Worm (Caenorhabditis elegans): ENCODE measurements around the gene myo-5.

ce11 chrV:8123384-8123783, 14.6 kb downstream of the myo-5 start, which contains the start of gene D1014.5:
- TF ChIP-seq scrt-1 (GFP tag; IDR thresholded peaks at IDR 0.05), result no peak
- TF ChIP-seq pes-1 (GFP tag; IDR thresholded peaks at IDR 0.05), result no peak
- no peak for TF ChIP-seq ceh-36 (tag; optimal IDR thresholded peaks at IDR 0.05)
- no peak for TF ChIP-seq hmg-4 (GFP tag; optimal IDR thresholded peaks at IDR 0.05)
- no peak for TF ChIP-seq ceh-13 (GFP tag; optimal IDR thresholded peaks at IDR 0.05)
- TF ChIP-seq sea-1 (GFP tag; conservative IDR thresholded peaks at IDR 0.05), result no peak
- no peak for TF ChIP-seq aly-1 (tag; optimal IDR thresholded peaks at IDR 0.05)
- TF ChIP-seq ama-1 (optimal IDR thresholded peaks at IDR 0.05), result no peak
- TF ChIP-seq hnd-1 (tag; optimal IDR thresholded peaks at IDR 0.05), result no peak

Measured in whole organism, early embryonic.